Worm (Caenorhabditis elegans) whole organism, L4 larva: ENCODE measurements around the gene tag-196.
A peak's percentile ranks its signal among the peaks of the same experiment; 100 is the strongest.

ENCODE experiments used
- F26F4.8 ChIP-seq: fragments of 200-800 bp; sonication (Bioruptor generic); conservative IDR thresholded peaks from 2 replicates; pipeline ENCODE4 v1.3.6; 2022; ENCODE audit warnings: missing genetic modification characterization, missing compliant biosample characterization
- Y105C5A.15 ChIP-seq: fragments of 200-800 bp; sonication (Bioruptor generic); IDR thresholded peaks from 2 replicates; pipeline ENCODE4 v1.3.6; 2022; ENCODE audit warnings: missing genetic modification characterization, missing compliant biosample characterization
- aha-1 ChIP-seq: fragments of 150-350 bp; peaks from one replicate; lab custom pipeline; 2014; ENCODE audit warnings: missing biosample characterization, missing genetic modification characterization
- ama-1 ChIP-seq: fragments of 150-350 bp; optimal IDR thresholded peaks from 2 replicates; lab custom pipeline; 2014; ENCODE audit warnings: inconsistent platforms, mixed read lengths
- ceh-20 ChIP-seq: fragments of 200-800 bp; sonication (Bioruptor generic); IDR thresholded peaks from 2 replicates; pipeline ENCODE4 v1.3.6; 2022; ENCODE audit warnings: missing genetic modification reagents, missing genetic modification characterization, missing compliant biosample characterization
- ceh-28 ChIP-seq: fragments of 150-350 bp; optimal IDR thresholded peaks from 2 replicates; lab custom pipeline; 2014; ENCODE audit warnings: missing biosample characterization, missing genetic modification reagents, missing genetic modification characterization
- ceh-62 ChIP-seq: sonication (generic microtip); optimal IDR thresholded peaks from 2 replicates; lab custom pipeline; 2017; ENCODE audit warnings: missing biosample characterization, missing genetic modification characterization
- ceh-82 ChIP-seq: sonication (generic microtip); optimal IDR thresholded peaks from 2 replicates; lab custom pipeline; 2017; ENCODE audit warnings: missing biosample characterization, missing genetic modification characterization
- daf-16 ChIP-seq, 3 experiments: sonication (generic microtip); optimal IDR thresholded peaks; 2 replicates each; lab custom pipeline; 2016 to 2017; ENCODE audit warnings: missing genetic modification characterization in 3 of 3, missing genetic modification reagents in 3 of 3, mild to moderate bottlenecking in 2 of 3, missing compliant biosample characterization in 2 of 3, missing biosample characterization in 1 of 3, moderate library complexity in 1 of 3
- dmd-6 ChIP-seq: fragments of 200-800 bp; sonication (Bioruptor generic); IDR thresholded peaks from 2 replicates; pipeline ENCODE4 v1.3.6; 2022; ENCODE audit warnings: missing genetic modification reagents, missing genetic modification characterization, missing compliant biosample characterization
- dpl-1 ChIP-seq: fragments of 150-350 bp; optimal IDR thresholded peaks from 2 replicates; lab custom pipeline; 2014; ENCODE audit warnings: missing biosample characterization, missing genetic modification reagents, missing genetic modification characterization
- duxl-1 ChIP-seq: sonication (generic microtip); optimal IDR thresholded peaks from 2 replicates; lab custom pipeline; 2016; ENCODE audit warnings: mild to moderate bottlenecking, missing genetic modification characterization, moderate library complexity, missing compliant biosample characterization; ENCODE audit not compliant: poor library complexity
- dve-1 ChIP-seq: sonication (generic microtip); optimal IDR thresholded peaks from 2 replicates; lab custom pipeline; 2017; ENCODE audit warnings: antibody characterized with exemption, mild to moderate bottlenecking, missing genetic modification characterization, missing compliant biosample characterization; ENCODE audit not compliant: insufficient read depth
- fkh-10 ChIP-seq: fragments of 150-350 bp; optimal IDR thresholded peaks from 2 replicates; lab custom pipeline; 2014; ENCODE audit warnings: missing biosample characterization, missing genetic modification reagents, missing genetic modification characterization
- hlh-11 ChIP-seq: fragments of 200-800 bp; sonication (Bioruptor generic); optimal IDR thresholded peaks from 2 replicates; lab custom pipeline; 2018; ENCODE audit warnings: mild to moderate bottlenecking, missing genetic modification characterization, missing compliant biosample characterization
- hlh-30 ChIP-seq: sonication (generic microtip); optimal IDR thresholded peaks from 2 replicates; lab custom pipeline; 2017; ENCODE audit warnings: antibody characterized with exemption, mild to moderate bottlenecking, missing genetic modification characterization, missing compliant biosample characterization; ENCODE audit not compliant: insufficient read depth
- hmg-1.1 ChIP-seq: fragments of 200-800 bp; sonication (Bioruptor generic); IDR thresholded peaks from 2 replicates; pipeline ENCODE4 v1.3.6; 2022; ENCODE audit warnings: missing genetic modification reagents, missing genetic modification characterization, missing compliant biosample characterization
- lim-7 ChIP-seq: fragments of 200-800 bp; sonication (Bioruptor generic); IDR thresholded peaks from 2 replicates; pipeline ENCODE4 v1.3.6; 2022; ENCODE audit warnings: missing genetic modification characterization, missing compliant biosample characterization
- lin-13 ChIP-seq: fragments of 150-350 bp; optimal IDR thresholded peaks from 2 replicates; lab custom pipeline; 2014; ENCODE audit warnings: missing biosample characterization, missing genetic modification reagents, missing genetic modification characterization
- lin-38 ChIP-seq: fragments of 200-800 bp; sonication (Bioruptor generic); IDR thresholded peaks from 2 replicates; pipeline ENCODE4 v1.3.6; 2022; ENCODE audit warnings: missing genetic modification reagents, missing genetic modification characterization, missing compliant biosample characterization
- lsy-2 ChIP-seq, 2 experiments: fragments of 150-350 bp in 1 of 2; sonication (generic microtip) in 1 of 2; optimal IDR thresholded peaks; 2 replicates each; lab custom pipeline; 2014 to 2017; ENCODE audit warnings: missing biosample characterization in 2 of 2, missing genetic modification characterization in 2 of 2
- nhr-102 ChIP-seq: sonication (generic microtip); optimal IDR thresholded peaks from 2 replicates; lab custom pipeline; 2016; ENCODE audit warnings: mild to moderate bottlenecking, missing genetic modification characterization, moderate library complexity, missing compliant biosample characterization
- nhr-11 ChIP-seq: fragments of 150-350 bp; optimal IDR thresholded peaks from 2 replicates; lab custom pipeline; 2014; ENCODE audit warnings: missing biosample characterization, missing genetic modification characterization
- nhr-28 ChIP-seq: fragments of 150-350 bp; optimal IDR thresholded peaks from 2 replicates; lab custom pipeline; 2014; ENCODE audit warnings: missing biosample characterization, missing genetic modification characterization
- nhr-76 ChIP-seq: fragments of 150-350 bp; optimal IDR thresholded peaks from 2 replicates; lab custom pipeline; 2014; ENCODE audit warnings: missing biosample characterization, missing genetic modification characterization
- pqm-1 ChIP-seq: sonication (generic microtip); optimal IDR thresholded peaks from 2 replicates; lab custom pipeline; 2017; ENCODE audit warnings: missing biosample characterization, missing genetic modification characterization
- sdz-12 ChIP-seq: fragments of 200-800 bp; sonication (Bioruptor generic); optimal IDR thresholded peaks from 2 replicates; lab custom pipeline; 2018; ENCODE audit warnings: mild to moderate bottlenecking, missing genetic modification characterization, missing compliant biosample characterization
- set-16 ChIP-seq: fragments of 200-800 bp; sonication (Bioruptor generic); IDR thresholded peaks from 2 replicates; pipeline ENCODE4 v1.3.6; 2022; ENCODE audit warnings: missing genetic modification reagents, missing genetic modification characterization, missing compliant biosample characterization
- unc-62 ChIP-seq, 3 experiments: fragments of 150-350 bp in 1 of 3; sonication (generic microtip); optimal IDR thresholded peaks in 2 of 3; peaks in 1 of 3; 1 replicate in 1 of 3; 2 replicates in 2 of 3; lab custom pipeline; 2014 to 2017; ENCODE audit warnings: missing biosample characterization in 3 of 3, missing genetic modification characterization in 3 of 3, missing genetic modification reagents in 3 of 3, missing genotype in 1 of 3

tag-196 gene

ce11 chrV:8594105-8594964, at the start of gene tag-196:
Gene tag-196 (plus strand): TSS chrV:8594914.
- TF ChIP-seq nhr-102 (no peak), Y105C5A.15 (GFP tag; lab: Robert Waterston, UW) (no peak), nhr-28 (tag; lab: Kevin White, UChicago) (peak; percentile 12), hmg-1.1 (GFP tag; lab: Robert Waterston, UW) (0 out of 2 replicates have a peak, but pooled peaks have one; percentile 17), daf-16 (GFP tag; optimal IDR thresholded peaks at IDR 0.05; lab: Kevin White, UChicago) (peak in 1 of 2 experiments; percentile 44), daf-16 (tag; optimal IDR thresholded peaks at IDR 0.05; lab: Kevin White, UChicago) (no peak), nhr-11 (tag; lab: Kevin White, UChicago) (peak; percentile 68), aha-1 (tag; lab: Kevin White, UChicago) (peak; percentile 89), ceh-20 (GFP tag; lab: Robert Waterston, UW) (no peak), sdz-12 (GFP tag; lab: Kevin White, UChicago) (no peak), lsy-2 (tag; optimal IDR thresholded peaks at IDR 0.05; lab: Kevin White, UChicago) (peak in 1 of 2 experiments; percentile 14), hlh-11 (tag; lab: Kevin White, UChicago) (peak; percentile 70), ceh-82 (tag; lab: Kevin White, UChicago) (no peak), ceh-62 (tag; lab: Kevin White, UChicago) (no peak), duxl-1 (tag; lab: Kevin White, UChicago) (no peak), pqm-1 (tag; lab: Kevin White, UChicago) (no peak), lin-38 (GFP tag; lab: Robert Waterston, UW) (no peak), hlh-30 (tag; lab: Kevin White, UChicago) (peak; percentile 92), ama-1 (no peak), lin-13 (GFP tag; lab: Kevin White, UChicago) (no peak), unc-62 (GFP tag; optimal IDR thresholded peaks at IDR 0.05 in 1 of 2; lab: Kevin White, UChicago) (peak in 1 of 2 experiments; percentile 77), unc-62 (tag; optimal IDR thresholded peaks at IDR 0.05; lab: Kevin White, UChicago) (no peak)

- TF ChIP-seq fkh-10: no peak
- peak; percentile 90 for TF ChIP-seq set-16 (GFP tag; lab: Robert Waterston, UW)
These were observed 49.0 kb upstream of the tag-196 start, which contains the start of the genes slc-17.8 and asns-1 for ce11 chrV:8545531-8546224. Gene slc-17.8 (minus strand): TSS chrV:8545581. Gene asns-1 (plus strand): TSS chrV:8546174.

- TF ChIP-seq dmd-6 (GFP tag; lab: Robert Waterston, UW) (0 out of 2 replicates have a peak, but pooled peaks have one; percentile 13), lim-7 (GFP tag; lab: Robert Waterston, UW) (no peak)
These were observed 45.7 kb upstream of the tag-196 start, which contains the start of gene stdh-4 for ce11 chrV:8548989-8549388. Gene stdh-4 (plus strand): TSS chrV:8549289.

ce11 chrV:8552460-8552859, 42.3 kb upstream of the tag-196 start, which contains the start of gene acr-15:
Gene acr-15 (plus strand): TSS chrV:8552695.
- TF ChIP-seq dve-1 (tag; lab: Kevin White, UChicago) (no peak), F26F4.8 (GFP tag; lab: Robert Waterston, UW) (no peak), ceh-28 (tag; lab: Kevin White, UChicago) (no peak), dpl-1 (no peak), nhr-76 (tag; lab: Kevin White, UChicago) (no peak), set-16 (GFP tag; lab: Robert Waterston, UW) (no peak), daf-16 (GFP tag; optimal IDR thresholded peaks at IDR 0.05; lab: Kevin White, UChicago) (no peak), daf-16 (tag; optimal IDR thresholded peaks at IDR 0.05; lab: Kevin White, UChicago) (no peak), nhr-11 (tag; lab: Kevin White, UChicago) (peak; percentile 14)
